Worm (Caenorhabditis elegans): ENCODE results near the gene tbg-1.

- TF ChIP-seq hlh-30 (tag; optimal IDR thresholded peaks at IDR 0.05; ENCODE audit: insufficient read depth) (no peak), T23F11.4 (GFP tag; optimal IDR thresholded peaks at IDR 0.05) (no peak), pha-4 (tag; optimal IDR thresholded peaks at IDR 0.05) (no peak), K02D7.2 (tag; optimal IDR thresholded peaks at IDR 0.05) (no peak)
Measured at ce11 chrIII:9655802-9656201, 26.8 kb upstream of the tbg-1 start, which contains the start of gene C15H7.4.
